Fruit fly (Drosophila melanogaster) whole organism, adult: ENCODE measurements around the gene kin17.

Source experiments
- CG11617 ChIP-seq: fragments of 200-800 bp; sonication (Bioruptor generic); optimal IDR thresholded peaks from 2 replicates; lab custom pipeline; 2017; ENCODE audit warnings: mild to moderate bottlenecking, missing biosample characterization, missing genetic modification reagents, missing genetic modification characterization
- CG12768 ChIP-seq: fragments of 200-800 bp; sonication (Bioruptor generic); optimal IDR thresholded peaks from 2 replicates; lab custom pipeline; 2017; ENCODE audit warnings: missing biosample characterization, missing genetic modification characterization, mild to moderate bottlenecking, moderate library complexity, missing genetic modification reagents
- CG14711 ChIP-seq: fragments of 200-800 bp; sonication (Bioruptor generic); optimal IDR thresholded peaks from 2 replicates; lab custom pipeline; 2018; ENCODE audit warnings: missing biosample characterization, mild to moderate bottlenecking, missing genetic modification characterization, moderate library complexity
- CG1620 ChIP-seq: fragments of 200-800 bp; sonication (Bioruptor generic); optimal IDR thresholded peaks from 2 replicates; lab custom pipeline; 2016; ENCODE audit warnings: missing biosample characterization, missing genetic modification characterization
- CG33017 ChIP-seq: fragments of 200-800 bp; sonication (Bioruptor generic); optimal IDR thresholded peaks from 2 replicates; lab custom pipeline; 2018; ENCODE audit warnings: missing biosample characterization, mild to moderate bottlenecking, missing genetic modification characterization, moderate library complexity
- CG5204 ChIP-seq: fragments of 200-800 bp; sonication (Bioruptor generic); optimal IDR thresholded peaks from 2 replicates; lab custom pipeline; 2016; ENCODE audit warnings: missing biosample characterization, missing genetic modification characterization
- CG7045 ChIP-seq: fragments of 200-800 bp; sonication (Bioruptor generic); optimal IDR thresholded peaks from 2 replicates; lab custom pipeline; 2017; ENCODE audit warnings: missing biosample characterization, mild to moderate bottlenecking, missing genetic modification characterization
- CG7101 ChIP-seq: fragments of 200-800 bp; sonication (Bioruptor generic); optimal IDR thresholded peaks from 2 replicates; lab custom pipeline; 2018; ENCODE audit warnings: missing biosample characterization, mild to moderate bottlenecking, missing genetic modification characterization, moderate library complexity
- Clk ChIP-seq: fragments of 200-800 bp; sonication (Bioruptor generic); optimal IDR thresholded peaks from 2 replicates; lab custom pipeline; 2017; ENCODE audit warnings: missing biosample characterization, missing genetic modification characterization
- Crg-1 ChIP-seq: fragments of 200-800 bp; sonication (Bioruptor generic); optimal IDR thresholded peaks from 2 replicates; lab custom pipeline; 2016; ENCODE audit warnings: missing biosample characterization, missing genetic modification characterization
- Hr96 ChIP-seq: fragments of 200-800 bp; sonication (Bioruptor generic); optimal IDR thresholded peaks from 2 replicates; lab custom pipeline; 2016; ENCODE audit warnings: missing biosample characterization, missing genetic modification characterization
- Mnt ChIP-seq: fragments of 200-800 bp; sonication (Bioruptor generic); optimal IDR thresholded peaks from 2 replicates; lab custom pipeline; 2016; ENCODE audit warnings: missing biosample characterization, mild to moderate bottlenecking, missing genetic modification characterization
- bab1 ChIP-seq: fragments of 200-800 bp; sonication (Bioruptor generic); optimal IDR thresholded peaks from 3 replicates; lab custom pipeline; 2019; ENCODE audit warnings: missing biosample characterization, mild to moderate bottlenecking, missing genetic modification characterization, moderate library complexity
- cic ChIP-seq: fragments of 200-800 bp; sonication (Bioruptor generic); optimal IDR thresholded peaks from 2 replicates; lab custom pipeline; 2017; ENCODE audit warnings: missing biosample characterization, mild to moderate bottlenecking, missing genetic modification characterization, moderate library complexity
- kay ChIP-seq: fragments of 200-800 bp; sonication (Bioruptor generic); peaks from one replicate; lab custom pipeline; 2016; ENCODE audit warnings: missing biosample characterization, missing genetic modification characterization, borderline replicate concordance
- ovo ChIP-seq: fragments of 200-800 bp; sonication (Bioruptor generic); optimal IDR thresholded peaks from 2 replicates; lab custom pipeline; 2016; ENCODE audit warnings: missing biosample characterization, missing genetic modification characterization
- pad ChIP-seq: fragments of 200-800 bp; sonication (Bioruptor generic); optimal IDR thresholded peaks from 3 replicates; lab custom pipeline; 2017; ENCODE audit warnings: missing biosample characterization, missing genetic modification characterization, mild to moderate bottlenecking, moderate library complexity, missing genetic modification reagents
- tj ChIP-seq: fragments of 200-800 bp; sonication (Bioruptor generic); optimal IDR thresholded peaks from 3 replicates; lab custom pipeline; 2017; ENCODE audit warnings: missing biosample characterization, mild to moderate bottlenecking, missing genetic modification characterization, moderate library complexity
- toe ChIP-seq: fragments of 200-800 bp; sonication (Bioruptor generic); optimal IDR thresholded peaks from 2 replicates; lab custom pipeline; 2016; ENCODE audit warnings: missing biosample characterization, missing genetic modification characterization

kin17 gene

dm6 chr3L:20356613-20357012 is at the start of gene kin17:
Gene kin17, plus strand, starts transcription at chr3L:20356807.
- TF ChIP-seq Hr96 (no peak), bab1 (GFP tag; lab: Kevin White, UChicago) (peak; percentile 41)

- no peak for TF ChIP-seq cic (GFP tag; lab: Kevin White, UChicago)
- no peak for TF ChIP-seq CG7045 (GFP tag; lab: Kevin White, UChicago)
- TF ChIP-seq Clk (GFP tag; lab: Kevin White, UChicago): no peak
- TF ChIP-seq Crg-1 (GFP tag; lab: Kevin White, UChicago): no peak
- no peak for TF ChIP-seq CG14711 (tag; lab: Kevin White, UChicago)
- TF ChIP-seq CG5204 (GFP tag; lab: Kevin White, UChicago): no peak
- no peak for TF ChIP-seq CG1620 (GFP tag; lab: Kevin White, UChicago)
- no peak for TF ChIP-seq Hr96
- no peak for TF ChIP-seq ovo
- no peak for TF ChIP-seq toe (GFP tag; lab: Kevin White, UChicago)
- no peak for TF ChIP-seq tj
Observed at dm6 chr3L:20309354-20309753, 47.3 kb upstream of the kin17 start, which contains the start of gene polo. Gene polo, plus strand, starts transcription at chr3L:20309654.

- TF ChIP-seq bab1 (GFP tag; lab: Kevin White, UChicago) (peak; percentile 66), CG11617 (GFP tag; lab: Kevin White, UChicago) (no peak), CG1620 (GFP tag; lab: Kevin White, UChicago) (peak; percentile 77), CG33017 (tag; lab: Kevin White, UChicago) (no peak), CG14711 (tag; lab: Kevin White, UChicago) (peak; percentile 44), CG5204 (GFP tag; lab: Kevin White, UChicago) (no peak), ovo (peak; percentile 5), CG12768 (GFP tag; lab: Kevin White, UChicago) (no peak), kay (no peak), Mnt (GFP tag; lab: Kevin White, UChicago) (peak; percentile 20), Hr96 (no peak), CG7101 (tag; lab: Kevin White, UChicago) (peak; percentile 53), pad (peak; percentile 68), Crg-1 (GFP tag; lab: Kevin White, UChicago) (peak; percentile 73)
Observed at dm6 chr3L:20309758-20310733, 46.6 kb upstream of the kin17 start.

- TF ChIP-seq tj: peak; percentile 6
- peak; percentile 63 for TF ChIP-seq Crg-1 (GFP tag; lab: Kevin White, UChicago)
- TF ChIP-seq CG5204 (GFP tag; lab: Kevin White, UChicago): no peak
- no peak for TF ChIP-seq CG11617 (GFP tag; lab: Kevin White, UChicago)
- TF ChIP-seq cic (GFP tag; lab: Kevin White, UChicago): no peak
- no peak for TF ChIP-seq CG33017 (tag; lab: Kevin White, UChicago)
- TF ChIP-seq CG14711 (tag; lab: Kevin White, UChicago): peak; percentile 43
- peak; percentile 29 for TF ChIP-seq Mnt (GFP tag; lab: Kevin White, UChicago)
- TF ChIP-seq pad: peak; percentile 18
- peak; percentile 45 for TF ChIP-seq CG7101 (tag; lab: Kevin White, UChicago)
- peak; percentile 43 for TF ChIP-seq bab1 (GFP tag; lab: Kevin White, UChicago)
- no peak for TF ChIP-seq CG7045 (GFP tag; lab: Kevin White, UChicago)
- no peak for TF ChIP-seq Clk (GFP tag; lab: Kevin White, UChicago)
- peak; percentile 71 for TF ChIP-seq CG1620 (GFP tag; lab: Kevin White, UChicago)
- TF ChIP-seq toe (GFP tag; lab: Kevin White, UChicago): peak; percentile 15
- peak; percentile 15 for TF ChIP-seq ovo
- peak; percentile 29 for TF ChIP-seq Hr96
Observed at dm6 chr3L:20313469-20313868, 43.1 kb upstream of the kin17 start, which contains the start of gene alphaSnap. Gene alphaSnap, plus strand, starts transcription at chr3L:20313632.

dm6 chr3L:20316956-20317589 is 39.5 kb upstream of the kin17 start, which contains the start of gene Spn77Ba:
Gene Spn77Ba, plus strand, starts transcription at chr3L:20317190.
- TF ChIP-seq bab1 (GFP tag; lab: Kevin White, UChicago) (no peak), CG12768 (GFP tag; lab: Kevin White, UChicago) (peak; percentile 80), CG1620 (GFP tag; lab: Kevin White, UChicago) (no peak), kay (peak; percentile 64), cic (GFP tag; lab: Kevin White, UChicago) (peak; percentile 78), Crg-1 (GFP tag; lab: Kevin White, UChicago) (no peak), Clk (GFP tag; lab: Kevin White, UChicago) (no peak), Mnt (GFP tag; lab: Kevin White, UChicago) (peak; percentile 60), toe (GFP tag; lab: Kevin White, UChicago) (peak; percentile 4), CG7101 (tag; lab: Kevin White, UChicago) (no peak), Hr96 (no peak), pad (no peak), CG33017 (tag; lab: Kevin White, UChicago) (peak; percentile 23)

- TF ChIP-seq CG1620 (GFP tag; lab: Kevin White, UChicago): no peak
- TF ChIP-seq cic (GFP tag; lab: Kevin White, UChicago): peak; percentile 79
- peak; percentile 36 for TF ChIP-seq kay
- no peak for TF ChIP-seq tj
Observed at dm6 chr3L:20317751-20318150, 38.9 kb upstream of the kin17 start.
